Fruit fly (Drosophila melanogaster) whole organism: ENCODE data around the gene Lsp1gamma.

Experiments used
- CG8478 ChIP-seq: fragments of >200 bp; optimal IDR thresholded peaks from 2 replicates; lab custom pipeline; 2018; ENCODE audit warnings: inconsistent platforms
- Dll ChIP-seq: fragments of >200 bp; optimal IDR thresholded peaks from 2 replicates; lab custom pipeline; 2017
- EcR ChIP-seq, 2 experiments: fragments of >200 bp; optimal IDR thresholded peaks; 2 replicates each; lab custom pipeline; 2017; ENCODE audit warnings: missing biosample characterization in 2 of 2, missing genetic modification characterization in 2 of 2, missing genetic modification reagents in 2 of 2
- psq ChIP-seq: fragments of >200 bp; optimal IDR thresholded peaks from 2 replicates; lab custom pipeline; 2017
- usp ChIP-seq: fragments of >200 bp; optimal IDR thresholded peaks from 2 replicates; lab custom pipeline; 2017; ENCODE audit warnings: missing biosample characterization, missing genetic modification characterization, mixed read lengths

- TF ChIP-seq Dll (lab: Kevin White, UChicago) (no peak), usp (GFP tag; lab: Kevin White, UChicago) (no peak), EcR (GFP tag; optimal IDR thresholded peaks at IDR 0.05; lab: Kevin White, UChicago) (no peak), CG8478 (lab: Kevin White, UChicago) (no peak), psq (no peak)
These were observed 36.5 kb upstream of the Lsp1gamma start for dm6 chr3L:29658-30262.
